Worm (Caenorhabditis elegans) whole organism, L1 larva: ENCODE measurements around the gene kin-34.

Source experiments
- C04F5.9 ChIP-seq: sonication (generic microtip); optimal IDR thresholded peaks from 2 replicates; lab custom pipeline; 2016; ENCODE audit warnings: missing genetic modification characterization, missing compliant biosample characterization
- F16B12.6 ChIP-seq: fragments of 150-350 bp; optimal IDR thresholded peaks from 2 replicates; lab custom pipeline; 2014; ENCODE audit warnings: missing biosample characterization, missing genetic modification characterization
- aha-1 ChIP-seq: fragments of 150-350 bp; optimal IDR thresholded peaks from 2 replicates; lab custom pipeline; 2014; ENCODE audit warnings: missing biosample characterization, missing genetic modification characterization
- alr-1 ChIP-seq: fragments of 200-800 bp; sonication (Bioruptor generic); optimal IDR thresholded peaks from 2 replicates; lab custom pipeline; 2018; ENCODE audit warnings: borderline replicate concordance, mild to moderate bottlenecking, missing genetic modification characterization, missing compliant biosample characterization
- ceh-82 ChIP-seq, 3 experiments: fragments of 150-350 bp in 1 of 3; sonication (generic microtip) in 2 of 3; optimal IDR thresholded peaks; 2 replicates each; lab custom pipeline; 2014 to 2017; ENCODE audit warnings: missing biosample characterization in 3 of 3, missing genetic modification characterization in 3 of 3
- ceh-90 ChIP-seq: sonication (generic microtip); optimal IDR thresholded peaks from 2 replicates; lab custom pipeline; 2016; ENCODE audit warnings: missing genetic modification characterization, missing compliant biosample characterization
- ces-1 ChIP-seq: fragments of 150-350 bp; optimal IDR thresholded peaks from 2 replicates; lab custom pipeline; 2014; ENCODE audit warnings: missing biosample characterization, missing genetic modification reagents, missing genetic modification characterization
- efl-1 ChIP-seq, 4 experiments: fragments of 150-350 bp; optimal IDR thresholded peaks in 3 of 4; peaks in 1 of 4; 1 replicate in 1 of 4; 2 replicates in 3 of 4; lab custom pipeline; 2014; ENCODE audit warnings: missing biosample characterization in 2 of 4, missing genetic modification characterization in 2 of 4, missing genetic modification reagents in 2 of 4
- elt-2 ChIP-seq: sonication (generic microtip); optimal IDR thresholded peaks from 2 replicates; lab custom pipeline; 2016; ENCODE audit warnings: missing genetic modification characterization, mild to moderate bottlenecking, inconsistent platforms, missing compliant biosample characterization, missing genetic modification reagents
- ets-5 ChIP-seq: fragments of 200-800 bp; sonication (Bioruptor generic); IDR thresholded peaks from 2 replicates; pipeline ENCODE4 v1.3.6; 2022; ENCODE audit warnings: missing genetic modification characterization, missing compliant biosample characterization
- fkh-4 ChIP-seq: sonication (generic microtip); optimal IDR thresholded peaks from 2 replicates; lab custom pipeline; 2016; ENCODE audit warnings: missing compliant biosample characterization, missing genetic modification characterization, borderline replicate concordance
- fkh-8 ChIP-seq: sonication (generic microtip); optimal IDR thresholded peaks from 2 replicates; lab custom pipeline; 2016; ENCODE audit warnings: mild to moderate bottlenecking, missing genetic modification characterization, missing compliant biosample characterization
- fos-1 ChIP-seq: fragments of 150-350 bp; optimal IDR thresholded peaks from 2 replicates; lab custom pipeline; 2014; ENCODE audit warnings: missing biosample characterization, missing genetic modification characterization
- hlh-4 ChIP-seq: sonication (generic microtip); optimal IDR thresholded peaks from 2 replicates; lab custom pipeline; 2016; ENCODE audit warnings: mild to moderate bottlenecking, missing genetic modification characterization, missing compliant biosample characterization
- irx-1 ChIP-seq: sonication (generic microtip); optimal IDR thresholded peaks from 2 replicates; lab custom pipeline; 2016; ENCODE audit warnings: missing genetic modification characterization, missing compliant biosample characterization
- jun-1 ChIP-seq: fragments of 150-350 bp; optimal IDR thresholded peaks from 2 replicates; lab custom pipeline; 2014; ENCODE audit warnings: missing biosample characterization, missing genetic modification reagents, missing genetic modification characterization
- lin-14 ChIP-seq: fragments of 200-800 bp; sonication (Bioruptor generic); optimal IDR thresholded peaks from 2 replicates; lab custom pipeline; 2018; ENCODE audit warnings: mild to moderate bottlenecking, missing genetic modification characterization, moderate library complexity, missing compliant biosample characterization
- lin-15B ChIP-seq: fragments of 150-350 bp; sonication (generic microtip); optimal IDR thresholded peaks from 3 replicates; lab custom pipeline; 2014; ENCODE audit warnings: missing biosample characterization, missing genetic modification characterization
- lin-35 ChIP-seq, 2 experiments: fragments of 150-350 bp; optimal IDR thresholded peaks; 2 replicates each; lab custom pipeline; 2014; ENCODE audit warnings: missing biosample characterization in 2 of 2, missing genetic modification characterization in 2 of 2, missing genetic modification reagents in 2 of 2
- lsy-2 ChIP-seq, 2 experiments: fragments of 150-350 bp; optimal IDR thresholded peaks; 2 replicates each; lab custom pipeline; 2014; ENCODE audit warnings: missing biosample characterization in 2 of 2, missing genetic modification characterization in 2 of 2
- mab-9 ChIP-seq: fragments of 200-800 bp; sonication (Bioruptor generic); IDR thresholded peaks from 2 replicates; pipeline ENCODE4 v1.3.6; 2022; ENCODE audit warnings: missing genetic modification reagents, missing genetic modification characterization, missing compliant biosample characterization
- mep-1 ChIP-seq: fragments of 150-350 bp; optimal IDR thresholded peaks from 2 replicates; lab custom pipeline; 2014; ENCODE audit warnings: missing biosample characterization, missing genetic modification characterization
- nhr-11 ChIP-seq: fragments of 150-350 bp; optimal IDR thresholded peaks from 2 replicates; lab custom pipeline; 2014; ENCODE audit warnings: missing biosample characterization, missing genetic modification characterization
- nhr-19 ChIP-seq: fragments of 200-800 bp; sonication (Bioruptor generic); conservative IDR thresholded peaks from 2 replicates; pipeline ENCODE4 v1.3.6; 2022; ENCODE audit warnings: missing genetic modification characterization, missing compliant biosample characterization
- nhr-20 ChIP-seq: sonication (generic microtip); optimal IDR thresholded peaks from 2 replicates; lab custom pipeline; 2016; ENCODE audit warnings: mild to moderate bottlenecking, missing genetic modification characterization, missing compliant biosample characterization
- nhr-237 ChIP-seq: fragments of 150-350 bp; optimal IDR thresholded peaks from 2 replicates; lab custom pipeline; 2014; ENCODE audit warnings: missing biosample characterization, missing genetic modification characterization
- nhr-47 ChIP-seq: sonication (generic microtip); optimal IDR thresholded peaks from 2 replicates; lab custom pipeline; 2016; ENCODE audit warnings: mild to moderate bottlenecking, missing genetic modification characterization, moderate library complexity, missing compliant biosample characterization
- nhr-71 ChIP-seq: sonication (generic microtip); optimal IDR thresholded peaks from 2 replicates; lab custom pipeline; 2016; ENCODE audit warnings: mild to moderate bottlenecking, missing genetic modification characterization, moderate library complexity, missing compliant biosample characterization
- nhr-76 ChIP-seq: sonication (generic microtip); optimal IDR thresholded peaks from 2 replicates; lab custom pipeline; 2017; ENCODE audit warnings: missing biosample characterization, missing genetic modification characterization
- nhr-85 ChIP-seq: sonication (generic microtip); peaks from one replicate; lab custom pipeline; 2016; ENCODE audit warnings: missing genetic modification characterization, inconsistent platforms, missing compliant biosample characterization
- nhr-90 ChIP-seq: sonication (generic microtip); optimal IDR thresholded peaks from 2 replicates; lab custom pipeline; 2016; ENCODE audit warnings: mild to moderate bottlenecking, missing genetic modification characterization, missing compliant biosample characterization; ENCODE audit not compliant: poor library complexity
- pqm-1 ChIP-seq: sonication (generic microtip); optimal IDR thresholded peaks from 3 replicates; lab custom pipeline; 2017; ENCODE audit warnings: missing biosample characterization, missing genetic modification characterization
- rnt-1 ChIP-seq: sonication (generic microtip); optimal IDR thresholded peaks from 2 replicates; lab custom pipeline; 2016; ENCODE audit warnings: mild to moderate bottlenecking, missing genetic modification characterization, moderate library complexity, missing compliant biosample characterization
- skn-1 ChIP-seq: fragments of 150-350 bp; optimal IDR thresholded peaks from 2 replicates; lab custom pipeline; 2014; ENCODE audit warnings: missing biosample characterization, missing genetic modification characterization
- snu-23 ChIP-seq: sonication (generic microtip); optimal IDR thresholded peaks from 2 replicates; lab custom pipeline; 2016; ENCODE audit warnings: missing genetic modification characterization, missing compliant biosample characterization
- sptf-1 ChIP-seq: fragments of 150-350 bp; optimal IDR thresholded peaks from 2 replicates; lab custom pipeline; 2014; ENCODE audit warnings: missing biosample characterization, missing genetic modification characterization
- sup-37 ChIP-seq: fragments of 200-800 bp; sonication (Bioruptor generic); optimal IDR thresholded peaks from 2 replicates; lab custom pipeline; 2018; ENCODE audit warnings: mild to moderate bottlenecking, missing genetic modification characterization, missing compliant biosample characterization
- unc-30 ChIP-seq: sonication (generic microtip); optimal IDR thresholded peaks from 2 replicates; lab custom pipeline; 2017; ENCODE audit warnings: missing biosample characterization, missing genetic modification characterization
- unc-62 ChIP-seq: fragments of 150-350 bp; optimal IDR thresholded peaks from 2 replicates; lab custom pipeline; 2014; ENCODE audit warnings: missing biosample characterization, missing genetic modification reagents, missing genetic modification characterization
- unc-86 ChIP-seq: sonication (generic microtip); optimal IDR thresholded peaks from 2 replicates; lab custom pipeline; 2016; ENCODE audit warnings: missing genetic modification characterization, missing compliant biosample characterization
- xbp-1 ChIP-seq: sonication (generic microtip); optimal IDR thresholded peaks from 2 replicates; lab custom pipeline; 2016; ENCODE audit warnings: missing genetic modification characterization, missing compliant biosample characterization
- zag-1 ChIP-seq: fragments of 150-350 bp; optimal IDR thresholded peaks from 2 replicates; lab custom pipeline; 2014; ENCODE audit warnings: missing biosample characterization, missing genetic modification characterization
- zip-4 ChIP-seq: fragments of 200-800 bp; sonication (Bioruptor generic); optimal IDR thresholded peaks from 2 replicates; lab custom pipeline; 2018; ENCODE audit warnings: mild to moderate bottlenecking, missing genetic modification characterization, moderate library complexity, missing compliant biosample characterization
- ztf-11 ChIP-seq, 2 experiments: sonication (generic microtip); optimal IDR thresholded peaks; 2 replicates each; lab custom pipeline; 2016 to 2017; ENCODE audit warnings: missing genetic modification characterization in 2 of 2, missing biosample characterization in 1 of 2, missing compliant biosample characterization in 1 of 2
- ztf-4 ChIP-seq: fragments of 150-350 bp; optimal IDR thresholded peaks from 2 replicates; lab custom pipeline; 2014; ENCODE audit warnings: missing biosample characterization, missing genetic modification characterization

The kin-34 gene

DNA sequence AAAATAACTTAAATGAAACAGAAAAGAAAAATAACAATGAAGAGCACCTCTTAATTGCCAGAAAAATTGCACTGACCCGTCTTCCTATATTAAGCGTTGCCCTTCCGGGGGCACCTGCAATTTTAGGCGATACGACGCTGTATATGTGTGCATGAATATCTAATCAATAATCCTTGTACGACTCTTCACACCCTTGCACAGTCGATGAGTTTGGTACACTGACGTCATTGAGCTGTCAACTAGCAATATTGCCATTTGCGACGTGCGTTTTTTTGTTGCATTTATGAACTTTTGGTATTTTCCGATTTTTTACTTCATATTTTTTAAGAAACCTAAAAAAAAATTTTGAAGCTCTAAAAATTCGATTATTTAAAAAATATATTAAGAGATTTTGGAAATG lies at the start of gene kin-34:
Gene kin-34, minus strand, starts transcription at position 101 of the 400 bp plus-strand sequence.
- TF ChIP-seq unc-86 (tag; lab: Kevin White, UChicago) (no peak), sup-37 (GFP tag; lab: Kevin White, UChicago) (no peak), nhr-20 (tag; lab: Kevin White, UChicago) (no peak), hlh-4 (tag; lab: Kevin White, UChicago) (no peak), irx-1 (tag; lab: Kevin White, UChicago) (no peak), lsy-2 (tag; optimal IDR thresholded peaks at IDR 0.05; lab: Kevin White, UChicago) (no peak), ceh-90 (no peak), unc-30 (tag; lab: Kevin White, UChicago) (no peak), xbp-1 (tag; lab: Kevin White, UChicago) (no peak), lin-15B (tag; lab: Kevin White, UChicago) (no peak), mab-9 (GFP tag; lab: Robert Waterston, UW) (no peak), elt-2 (tag; lab: Kevin White, UChicago) (no peak), ets-5 (no peak), nhr-76 (tag; lab: Kevin White, UChicago) (no peak)

DNA sequence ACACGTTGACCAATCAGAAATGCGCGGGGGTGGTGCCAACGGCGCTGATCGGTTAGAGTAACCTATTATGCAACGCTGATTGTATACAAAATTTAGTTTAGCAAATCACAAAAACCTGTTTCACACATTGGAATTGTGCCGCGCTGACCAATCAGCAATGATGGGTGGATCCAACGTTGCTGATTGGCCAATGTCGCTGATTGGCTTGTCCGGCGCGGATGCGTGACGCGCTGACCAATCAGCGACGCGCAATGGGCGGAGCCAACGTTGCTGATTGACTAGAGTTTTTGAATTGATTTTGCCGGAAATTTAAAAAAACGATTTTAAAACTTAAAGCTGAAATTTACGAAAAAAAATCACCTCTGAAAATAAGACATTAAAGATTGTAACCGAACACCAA lies 39.3 kb upstream of the kin-34 start:
- no peak for TF ChIP-seq nhr-11

- TF ChIP-seq nhr-20 (tag; lab: Kevin White, UChicago): no peak
- no peak for TF ChIP-seq F16B12.6
- peak; percentile 19 to 41 for TF ChIP-seq lsy-2 (tag; optimal IDR thresholded peaks at IDR 0.05; lab: Kevin White, UChicago)
- no peak for TF ChIP-seq unc-62 (GFP tag; lab: Kevin White, UChicago)
- no peak for TF ChIP-seq zag-1
- no peak for TF ChIP-seq C04F5.9 (tag; lab: Kevin White, UChicago)
- TF ChIP-seq efl-1 (optimal IDR thresholded peaks at IDR 0.05; lab: Kevin White, UChicago): peak in 1 of 2 experiments; percentile 21
- peak; percentile 30 to 78 for TF ChIP-seq efl-1 (GFP tag; optimal IDR thresholded peaks at IDR 0.05 in 1 of 2; lab: Kevin White, UChicago)
- no peak for TF ChIP-seq ets-5
- TF ChIP-seq snu-23 (GFP tag; lab: Kevin White, UChicago): peak; percentile 35
- TF ChIP-seq nhr-47 (tag; lab: Kevin White, UChicago): no peak
- TF ChIP-seq elt-2 (tag; lab: Kevin White, UChicago): no peak
- no peak for TF ChIP-seq ceh-82 (tag; optimal IDR thresholded peaks at IDR 0.05; lab: Kevin White, UChicago)
- no peak for TF ChIP-seq pqm-1 (tag; lab: Kevin White, UChicago)
- no peak for TF ChIP-seq nhr-237 (tag; lab: Kevin White, UChicago)
- TF ChIP-seq fkh-4 (tag; lab: Kevin White, UChicago): no peak
- no peak for TF ChIP-seq skn-1 (tag; lab: Kevin White, UChicago)
- no peak for TF ChIP-seq hlh-4 (tag; lab: Kevin White, UChicago)
- TF ChIP-seq ztf-11 (tag; optimal IDR thresholded peaks at IDR 0.05; lab: Kevin White, UChicago): no peak
- no peak for TF ChIP-seq fkh-8 (tag; lab: Kevin White, UChicago)
- TF ChIP-seq nhr-76 (tag; lab: Kevin White, UChicago): no peak
- peak; percentile 78 for TF ChIP-seq rnt-1
- no peak for TF ChIP-seq zip-4 (GFP tag; lab: Kevin White, UChicago)
- TF ChIP-seq sptf-1 (tag; lab: Kevin White, UChicago): no peak
- no peak for TF ChIP-seq alr-1 (tag; lab: Kevin White, UChicago)
- TF ChIP-seq mep-1 (tag; lab: Kevin White, UChicago): no peak
- TF ChIP-seq aha-1 (tag; lab: Kevin White, UChicago): no peak
- TF ChIP-seq nhr-90 (tag; lab: Kevin White, UChicago): no peak
- no peak for TF ChIP-seq unc-30 (tag; lab: Kevin White, UChicago)
- no peak for TF ChIP-seq ces-1 (GFP tag; lab: Kevin White, UChicago)
- no peak for TF ChIP-seq nhr-85 (tag; lab: Kevin White, UChicago)
- no peak for TF ChIP-seq jun-1
- peak; percentile 74 for TF ChIP-seq nhr-71 (tag; lab: Kevin White, UChicago)
- peak; percentile 54 for TF ChIP-seq nhr-19 (GFP tag; lab: Robert Waterston, UW)
- no peak for TF ChIP-seq fos-1
- no peak for TF ChIP-seq ztf-4 (tag; lab: Kevin White, UChicago)
- no peak for TF ChIP-seq sup-37 (GFP tag; lab: Kevin White, UChicago)
- peak; percentile 77 for TF ChIP-seq lin-14 (GFP tag; lab: Kevin White, UChicago)
- no peak for TF ChIP-seq ceh-90
- TF ChIP-seq lin-35 (GFP tag; optimal IDR thresholded peaks at IDR 0.05; lab: Kevin White, UChicago): peak in 1 of 2 experiments; percentile 17
Observed at ce11 chrV:284808-285207, 38.8 kb upstream of the kin-34 start.
